Fruit fly (Drosophila melanogaster): ENCODE results near the gene ry.

DNA sequence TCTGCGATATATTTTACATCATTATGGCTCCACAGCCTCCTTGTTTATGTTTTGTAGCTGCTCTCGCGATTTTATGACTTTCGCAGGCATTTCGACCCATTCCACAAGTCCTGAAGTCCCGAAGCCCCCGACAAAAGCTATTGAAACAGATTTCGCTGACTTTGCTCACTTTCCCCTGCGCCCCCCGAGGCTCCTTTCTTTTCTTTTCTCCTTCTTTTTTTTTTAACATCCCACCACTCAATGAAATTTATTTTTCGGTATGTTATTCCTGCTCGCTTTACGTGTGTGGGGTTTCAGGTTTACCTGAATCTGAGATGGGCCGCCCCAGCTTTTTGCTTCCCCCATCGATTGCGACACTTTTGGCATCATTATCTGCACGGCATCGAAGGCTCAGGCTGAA is 50.1 kb downstream of the ry start:
- TF ChIP-seq tj (GFP tag; optimal IDR thresholded peaks at IDR 0.05) (no peak), cnc (optimal IDR thresholded peaks at IDR 0.05) (no peak), Hr96 (GFP tag; optimal IDR thresholded peaks at IDR 0.05) (no peak), Clk (GFP tag; optimal IDR thresholded peaks at IDR 0.05) (no peak), cic (GFP tag; optimal IDR thresholded peaks at IDR 0.05) (no peak), CG7101 (tag; optimal IDR thresholded peaks at IDR 0.05) (no peak), ovo (GFP tag; optimal IDR thresholded peaks at IDR 0.05) (no peak), bab1 (GFP tag; optimal IDR thresholded peaks at IDR 0.05) (no peak)

Measured in whole organism, adult.